Worm (Caenorhabditis elegans) whole organism, L2 larva: ENCODE data around the gene sor-1.

Source experiments
- lin-11 ChIP-seq: fragments of 150-350 bp; sonication (generic microtip); optimal IDR thresholded peaks from 2 replicates; lab custom pipeline; 2014; ENCODE audit warnings: missing biosample characterization, missing genetic modification characterization, inconsistent platforms, mixed read lengths
- nhr-11 ChIP-seq: fragments of 150-350 bp; optimal IDR thresholded peaks from 2 replicates; lab custom pipeline; 2014; ENCODE audit warnings: missing biosample characterization, missing genetic modification characterization
- nhr-25 ChIP-seq: fragments of 150-350 bp; sonication (generic microtip); optimal IDR thresholded peaks from 3 replicates; lab custom pipeline; 2014; ENCODE audit warnings: missing biosample characterization, missing genetic modification characterization

ce11 chrIII:8443557-8444131, 25.7 kb downstream of the sor-1 start, which contains the start of gene ufbp-1:
- TF ChIP-seq nhr-11 (no peak), lin-11 (tag; lab: Kevin White, UChicago) (peak; percentile 18), nhr-25 (tag; lab: Kevin White, UChicago) (peak; percentile 15)
